Fruit fly (Drosophila melanogaster): ENCODE data around the gene CG34155.
A peak's percentile ranks its signal among the peaks of the same experiment; 100 is the strongest.

The CG34155 gene

DNA sequence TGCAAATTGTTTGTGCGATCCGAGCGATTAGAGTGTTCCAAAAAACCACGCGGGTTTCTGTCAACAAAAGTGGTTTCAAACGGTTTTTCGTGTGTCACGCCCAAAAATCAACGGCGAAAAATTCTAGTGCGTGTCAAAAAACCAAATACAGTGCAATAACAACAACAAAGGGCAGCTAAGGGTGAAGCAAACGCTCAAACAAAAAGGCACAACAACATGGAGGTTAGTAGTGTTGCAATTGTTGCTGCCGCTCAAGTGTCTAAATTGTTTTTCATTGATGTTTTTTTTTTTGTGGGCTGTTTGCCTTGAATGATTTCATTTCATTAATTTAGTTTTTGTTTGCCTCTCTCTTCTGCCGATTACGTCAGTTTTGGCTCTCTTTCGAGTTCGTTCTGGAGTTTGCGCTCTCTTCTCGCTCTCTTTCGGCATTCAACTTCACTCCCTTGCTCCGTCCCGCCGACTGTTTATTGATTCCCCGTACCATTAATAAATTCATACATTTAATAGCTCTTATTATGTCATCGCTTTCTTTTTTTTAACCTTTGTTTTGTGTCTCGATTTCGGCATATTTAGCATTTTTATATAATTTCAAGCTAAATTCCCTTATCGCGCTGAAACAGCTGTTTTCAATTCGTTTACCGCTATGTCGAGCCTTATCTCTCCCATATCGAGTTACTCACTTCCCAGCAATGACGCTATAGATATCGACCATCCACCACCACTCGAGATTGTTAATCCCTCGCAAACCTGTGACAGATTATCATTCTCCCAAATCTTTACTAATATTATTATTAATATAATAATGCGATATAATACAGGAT lies 3.5 kb upstream of the CG34155 start (continued):
- TF ChIP-seq CG17328 (GFP tag; IDR thresholded peaks at IDR 0.05) (no peak), zf30C (GFP tag; optimal IDR thresholded peaks at IDR 0.05) (no peak), pum (GFP tag; optimal IDR thresholded peaks at IDR 0.05) (no peak), esg (GFP tag; conservative IDR thresholded peaks at IDR 0.05) (no peak), vnd (GFP tag; IDR thresholded peaks at IDR 0.05; ENCODE audit: partially characterized antibody) (no peak), ATbp (GFP tag; optimal IDR thresholded peaks at IDR 0.05) (no peak), CG17359 (tag; optimal IDR thresholded peaks at IDR 0.05) (no peak), CG17186 (GFP tag; optimal IDR thresholded peaks at IDR 0.05) (no peak), MBD-R2 (GFP tag; IDR thresholded peaks at IDR 0.05) (no peak), chn (GFP tag; optimal IDR thresholded peaks at IDR 0.05) (no peak), H2.0 (GFP tag; IDR thresholded peaks at IDR 0.05) (no peak), CG10543 (GFP tag; optimal IDR thresholded peaks at IDR 0.05) (peak; percentile 20), CG2202 (tag; optimal IDR thresholded peaks at IDR 0.05) (no peak), CG13287 (GFP tag; IDR thresholded peaks at IDR 0.05; ENCODE audit: partially characterized antibody) (no peak), CG12104 (GFP tag; optimal IDR thresholded peaks at IDR 0.05) (no peak), pzg (GFP tag; optimal IDR thresholded peaks at IDR 0.05) (no peak), CG16863 (GFP tag; optimal IDR thresholded peaks at IDR 0.05) (no peak), CG10274 (GFP tag; optimal IDR thresholded peaks at IDR 0.05) (no peak), CG12659 (GFP tag; optimal IDR thresholded peaks at IDR 0.05) (no peak), CG10959 (GFP tag; IDR thresholded peaks at IDR 0.05) (no peak), bsh (GFP tag; optimal IDR thresholded peaks at IDR 0.05) (peak in 1 of 2 experiments; percentile 3), inv (GFP tag; IDR thresholded peaks at IDR 0.05; ENCODE audit: partially characterized antibody) (no peak), CG4360 (GFP tag; IDR thresholded peaks at IDR 0.05) (peak; percentile 95), CG7839 (tag; optimal IDR thresholded peaks at IDR 0.05) (no peak), lbe (GFP tag; optimal IDR thresholded peaks at IDR 0.05) (no peak), gt (GFP tag; IDR thresholded peaks at IDR 0.05) (no peak), CG13775 (GFP tag; optimal IDR thresholded peaks at IDR 0.05) (no peak), nerfin-2 (GFP tag; IDR thresholded peaks at IDR 0.05; ENCODE audit: partially characterized antibody) (no peak), Dbx (GFP tag; IDR thresholded peaks at IDR 0.05) (no peak), CG15696 (tag; optimal IDR thresholded peaks at IDR 0.05) (no peak), rib (GFP tag; IDR thresholded peaks at IDR 0.05) (no peak), CG1233 (GFP tag; optimal IDR thresholded peaks at IDR 0.05) (no peak), CG8281 (tag; optimal IDR thresholded peaks at IDR 0.05) (peak; percentile 1), HLH54F (GFP tag; optimal IDR thresholded peaks at IDR 0.05) (no peak), hkb (optimal IDR thresholded peaks at IDR 0.05) (no peak), hkb (GFP tag; IDR thresholded peaks at IDR 0.05) (0 out of 2 replicates have a peak, but pooled peaks have one; percentile 31), Aef1 (GFP tag; IDR thresholded peaks at IDR 0.05) (no peak), en (GFP tag; optimal IDR thresholded peaks at IDR 0.05) (no peak), CG15073 (GFP tag; optimal IDR thresholded peaks at IDR 0.05) (no peak), Ets97D (GFP tag; optimal IDR thresholded peaks at IDR 0.05) (no peak), CG3847 (GFP tag; IDR thresholded peaks at IDR 0.05) (no peak), tap (tag; optimal IDR thresholded peaks at IDR 0.05) (no peak), BEAF-32 (GFP tag; optimal IDR thresholded peaks at IDR 0.05) (no peak), row (GFP tag; IDR thresholded peaks at IDR 0.05) (0 out of 3 replicates have a peak, but pooled peaks have one; percentile 1), CG31441 (GFP tag; IDR thresholded peaks at IDR 0.05) (no peak), ara (GFP tag; IDR thresholded peaks at IDR 0.05) (no peak), CG18476 (GFP tag; optimal IDR thresholded peaks at IDR 0.05) (no peak), tll (GFP tag; optimal IDR thresholded peaks at IDR 0.05) (no peak), trh (GFP tag; optimal IDR thresholded peaks at IDR 0.05) (no peak)

All from whole organism, embryonic.